Worm (Caenorhabditis elegans) whole organism, L3 larva: ENCODE measurements around the gene F32D8.1.

ENCODE experiments used
- ZK546.5 ChIP-seq: sonication (generic microtip); optimal IDR thresholded peaks from 2 replicates; lab custom pipeline; 2017; ENCODE audit warnings: missing biosample characterization, missing genetic modification characterization
- lin-39 ChIP-seq: fragments of 150-350 bp; optimal IDR thresholded peaks from 2 replicates; lab custom pipeline; 2018; ENCODE audit warnings: missing biosample characterization, missing genetic modification reagents, missing genetic modification characterization
- nhr-25 ChIP-seq: sonication (generic microtip); optimal IDR thresholded peaks from 2 replicates; lab custom pipeline; 2017; ENCODE audit warnings: missing biosample characterization, missing genetic modification characterization
- nhr-28 ChIP-seq: fragments of 150-350 bp; optimal IDR thresholded peaks from 2 replicates; lab custom pipeline; 2014; ENCODE audit warnings: missing biosample characterization, missing genetic modification characterization
- pqm-1 ChIP-seq: fragments of 150-350 bp; optimal IDR thresholded peaks from 2 replicates; lab custom pipeline; 2017; ENCODE audit warnings: missing biosample characterization, missing genetic modification characterization, inconsistent platforms
- unc-62 ChIP-seq: fragments of 150-350 bp; sonication (generic microtip); optimal IDR thresholded peaks from 4 replicates; lab custom pipeline; 2014; ENCODE audit warnings: missing biosample characterization, missing genetic modification reagents, missing genetic modification characterization
- ztf-4 ChIP-seq: fragments of 150-350 bp; optimal IDR thresholded peaks from 2 replicates; lab custom pipeline; 2014; ENCODE audit warnings: missing biosample characterization, missing genetic modification characterization

DNA sequence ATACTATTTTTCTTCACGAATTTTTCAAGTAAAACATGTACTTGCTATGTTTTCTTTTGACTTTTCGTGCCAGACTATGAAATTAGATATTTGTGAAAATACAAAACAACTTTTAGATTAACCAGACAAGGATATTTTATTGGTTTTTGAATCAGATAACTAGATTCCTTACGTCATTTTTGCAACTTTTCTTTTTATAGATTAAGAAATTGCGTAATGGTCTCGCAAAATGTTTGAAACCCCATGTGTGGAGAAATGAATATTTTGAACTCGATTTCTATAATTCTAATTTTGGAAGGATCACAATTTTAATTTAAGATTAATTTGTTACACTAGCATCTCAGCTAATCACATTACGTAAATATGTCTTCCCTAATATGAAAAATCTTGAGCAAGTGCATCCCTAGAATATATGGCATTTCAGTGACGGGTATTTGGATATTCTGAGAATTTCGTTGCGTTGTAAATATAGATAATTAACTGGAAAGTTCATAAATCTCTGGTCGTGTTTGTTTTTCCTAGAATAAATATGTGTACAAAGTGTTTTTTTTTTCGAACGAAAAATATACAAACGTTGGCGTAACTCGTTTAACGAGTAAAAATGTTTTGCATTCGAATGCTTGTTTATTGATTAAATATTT is 18.1 kb upstream of the F32D8.1 start:
- TF ChIP-seq ZK546.5 (no peak), ztf-4 (tag; lab: Kevin White, UChicago) (no peak), nhr-25 (tag; lab: Kevin White, UChicago) (no peak), nhr-28 (tag; lab: Kevin White, UChicago) (no peak), lin-39 (no peak), pqm-1 (no peak), unc-62 (GFP tag; lab: Kevin White, UChicago) (no peak)
